Worm (Caenorhabditis elegans): ENCODE results near the gene nlp-71.
A peak's percentile ranks its signal among the peaks of the same experiment; 100 is the strongest.

The nlp-71 gene

ce11 chrIV:6376473-6377115 is 36.8 kb downstream of the nlp-71 start, which contains the start of the genes hrpf-2 and bli-6 (continued):
- TF ChIP-seq hlh-30 (tag; optimal IDR thresholded peaks at IDR 0.05; ENCODE audit: insufficient read depth) (peak; percentile 28), mxl-3 (GFP tag; optimal IDR thresholded peaks at IDR 0.05) (no peak), F26F4.8 (GFP tag; conservative IDR thresholded peaks at IDR 0.05) (no peak), nhr-48 (tag; optimal IDR thresholded peaks at IDR 0.05) (peak; percentile 31), lin-38 (GFP tag; IDR thresholded peaks at IDR 0.05) (peak; percentile 95), daf-8 (GFP tag; IDR thresholded peaks at IDR 0.05) (no peak), zip-11 (GFP tag; IDR thresholded peaks at IDR 0.05) (no peak), ceh-32 (tag; optimal IDR thresholded peaks at IDR 0.05; ENCODE audit: poor library complexity) (no peak), nhr-41 (GFP tag; IDR thresholded peaks at IDR 0.05) (no peak), duxl-1 (tag; optimal IDR thresholded peaks at IDR 0.05; ENCODE audit: poor library complexity) (no peak), aha-1 (tag) (peak; percentile 43), ctbp-1 (GFP tag; IDR thresholded peaks at IDR 0.05) (no peak), ces-1 (GFP tag; optimal IDR thresholded peaks at IDR 0.05) (no peak), nhr-42 (GFP tag; IDR thresholded peaks at IDR 0.05) (no peak), ceh-20 (GFP tag; IDR thresholded peaks at IDR 0.05) (no peak), snpc-4 (tag; optimal IDR thresholded peaks at IDR 0.05) (no peak), hif-1 (tag; optimal IDR thresholded peaks at IDR 0.05) (no peak), dve-1 (tag; optimal IDR thresholded peaks at IDR 0.05; ENCODE audit: insufficient read depth) (no peak), Y75B8A.6 (GFP tag; IDR thresholded peaks at IDR 0.05) (no peak), egl-27 (tag; optimal IDR thresholded peaks at IDR 0.05) (no peak), nhr-102 (tag; optimal IDR thresholded peaks at IDR 0.05) (peak; percentile 17), hlh-11 (tag; optimal IDR thresholded peaks at IDR 0.05) (peak; percentile 69), F10B5.3 (tag; optimal IDR thresholded peaks at IDR 0.05) (no peak), lin-13 (GFP tag; optimal IDR thresholded peaks at IDR 0.05) (peak; percentile 32), zfp-2 (tag; optimal IDR thresholded peaks at IDR 0.05) (peak; percentile 1), ztf-7 (tag; optimal IDR thresholded peaks at IDR 0.05) (no peak), dmd-9 (GFP tag; IDR thresholded peaks at IDR 0.05) (no peak), vab-7 (GFP tag; IDR thresholded peaks at IDR 0.05) (no peak), tra-1 (GFP tag; IDR thresholded peaks at IDR 0.05) (no peak), R02D3.7 (tag; optimal IDR thresholded peaks at IDR 0.05) (no peak), pqm-1 (tag; optimal IDR thresholded peaks at IDR 0.05) (no peak), php-3 (GFP tag; IDR thresholded peaks at IDR 0.05) (no peak), Y48G9A.11 (GFP tag; IDR thresholded peaks at IDR 0.05) (no peak), nhr-237 (tag; optimal IDR thresholded peaks at IDR 0.05) (no peak), nhr-10 (tag; optimal IDR thresholded peaks at IDR 0.05) (no peak), egl-43 (GFP tag; IDR thresholded peaks at IDR 0.05) (no peak), gei-8 (GFP tag; optimal IDR thresholded peaks at IDR 0.05) (no peak), dmd-6 (GFP tag; IDR thresholded peaks at IDR 0.05) (no peak; the same call in 1 of the 2 replicates), lir-3 (tag; optimal IDR thresholded peaks at IDR 0.05) (no peak), zfp-3 (GFP tag; conservative IDR thresholded peaks at IDR 0.05) (no peak), unc-62 (GFP tag; optimal IDR thresholded peaks at IDR 0.05 in 1 of 2) (no peak), unc-62 (tag; optimal IDR thresholded peaks at IDR 0.05) (no peak), lsy-2 (tag; optimal IDR thresholded peaks at IDR 0.05) (peak in 1 of 2 experiments; percentile 88), spr-1 (tag; optimal IDR thresholded peaks at IDR 0.05) (no peak), attf-4 (tag; optimal IDR thresholded peaks at IDR 0.05) (no peak), mdt-29 (GFP tag; IDR thresholded peaks at IDR 0.05) (no peak), T26A8.4 (GFP tag; IDR thresholded peaks at IDR 0.05) (no peak), snpc-1.2 (GFP tag; IDR thresholded peaks at IDR 0.05) (peak; percentile 75), spr-3 (GFP tag; optimal IDR thresholded peaks at IDR 0.05) (no peak), ceh-28 (tag; optimal IDR thresholded peaks at IDR 0.05) (no peak), madf-5 (GFP tag; IDR thresholded peaks at IDR 0.05) (no peak)

Data from whole organism, L4 larva.